Worm (Caenorhabditis elegans) whole organism, early embryonic: ENCODE measurements around the gene Y50E8A.12.
"Not testable (repeated sequence)": the region's sequence is repeated elsewhere in the genome, so short reads cannot be mapped to it uniquely, and the experiment has no call there.

ENCODE experiments used
- B0310.2 ChIP-seq: sonication (generic microtip); optimal IDR thresholded peaks from 2 replicates; lab custom pipeline; 2016; ENCODE audit warnings: mild to moderate bottlenecking, missing genetic modification characterization, missing compliant biosample characterization
- F13C5.2 ChIP-seq: sonication (generic microtip); optimal IDR thresholded peaks from 2 replicates; lab custom pipeline; 2017; ENCODE audit warnings: mild to moderate bottlenecking, missing genetic modification characterization, inconsistent platforms, missing compliant biosample characterization
- aly-1 ChIP-seq: sonication (generic microtip); optimal IDR thresholded peaks from 2 replicates; lab custom pipeline; 2016; ENCODE audit warnings: missing genetic modification characterization, missing compliant biosample characterization
- ama-1 ChIP-seq: fragments of 150-350 bp; optimal IDR thresholded peaks from 2 replicates; lab custom pipeline; 2014
- ceh-13 ChIP-seq: fragments of 200-800 bp; sonication (Bioruptor generic); optimal IDR thresholded peaks from 2 replicates; lab custom pipeline; 2018; ENCODE audit warnings: mild to moderate bottlenecking, missing genetic modification characterization, missing compliant biosample characterization
- ceh-36 ChIP-seq: sonication (generic microtip); optimal IDR thresholded peaks from 2 replicates; lab custom pipeline; 2016; ENCODE audit warnings: missing genetic modification characterization, inconsistent platforms, missing compliant biosample characterization
- ets-7 ChIP-seq: sonication (generic microtip); optimal IDR thresholded peaks from 2 replicates; lab custom pipeline; 2016; ENCODE audit warnings: missing genotype, missing genetic modification characterization, missing compliant biosample characterization
- flt-1 ChIP-seq: fragments of 200-800 bp; sonication (Bioruptor generic); IDR thresholded peaks from 2 replicates; pipeline ENCODE4 v1.3.6; 2022; ENCODE audit warnings: missing genetic modification characterization, missing compliant biosample characterization
- hmbx-1 ChIP-seq: sonication (generic microtip); optimal IDR thresholded peaks from 2 replicates; lab custom pipeline; 2016; ENCODE audit warnings: mild to moderate bottlenecking, missing genetic modification characterization, missing compliant biosample characterization
- hmg-4 ChIP-seq: fragments of 200-800 bp; sonication (Bioruptor generic); optimal IDR thresholded peaks from 2 replicates; lab custom pipeline; 2018; ENCODE audit warnings: mild to moderate bottlenecking, missing genetic modification characterization, missing compliant biosample characterization
- hnd-1 ChIP-seq: sonication (generic microtip); optimal IDR thresholded peaks from 2 replicates; lab custom pipeline; 2016; ENCODE audit warnings: missing genetic modification characterization, missing compliant biosample characterization
- pes-1 ChIP-seq: fragments of 200-800 bp; sonication (Bioruptor generic); IDR thresholded peaks from 2 replicates; pipeline ENCODE4 v1.3.6; 2022; ENCODE audit warnings: missing genetic modification reagents, missing genetic modification characterization, missing compliant biosample characterization
- scrt-1 ChIP-seq: fragments of 200-800 bp; sonication (Bioruptor generic); IDR thresholded peaks from 2 replicates; pipeline ENCODE4 v1.3.6; 2022; ENCODE audit warnings: missing genetic modification characterization, missing compliant biosample characterization
- sea-1 ChIP-seq: fragments of 200-800 bp; sonication (Bioruptor generic); conservative IDR thresholded peaks from 2 replicates; pipeline ENCODE4 v1.3.6; 2022; ENCODE audit warnings: missing genetic modification characterization, missing compliant biosample characterization
- tbx-11 ChIP-seq: fragments of 200-800 bp; sonication (Bioruptor generic); IDR thresholded peaks from 2 replicates; pipeline ENCODE4 v1.3.6; 2022; ENCODE audit warnings: missing genetic modification characterization, missing compliant biosample characterization
- tbx-37 ChIP-seq: fragments of 200-800 bp; sonication (Bioruptor generic); conservative IDR thresholded peaks from 2 replicates; pipeline ENCODE4 v1.3.6; 2022; ENCODE audit warnings: missing genetic modification reagents, missing genetic modification characterization, missing compliant biosample characterization
- tra-4 ChIP-seq: sonication (generic microtip); optimal IDR thresholded peaks from 2 replicates; lab custom pipeline; 2017; ENCODE audit warnings: missing genetic modification characterization, missing compliant biosample characterization

The Y50E8A.12 gene

ce11 chrV:14762563-14762962, 21.4 kb downstream of the Y50E8A.12 start:
- TF ChIP-seq hmbx-1 (tag; lab: Kevin White, UChicago): no peak

ce11 chrV:14750357-14750756, 33.7 kb downstream of the Y50E8A.12 start, which contains the start of gene nspa-10:
TSS of gene nspa-10 (minus strand) at chrV:14750457.
- not testable (repeated sequence) for TF ChIP-seq F13C5.2 (tag; lab: Kevin White, UChicago); hnd-1 (tag; lab: Kevin White, UChicago); tbx-37

- TF ChIP-seq scrt-1 (GFP tag; lab: Robert Waterston, UW) (no peak), aly-1 (tag; lab: Kevin White, UChicago) (no peak), pes-1 (GFP tag; lab: Robert Waterston, UW) (no peak), sea-1 (GFP tag; lab: Robert Waterston, UW) (no peak), ceh-36 (tag; lab: Kevin White, UChicago) (no peak), F13C5.2 (tag; lab: Kevin White, UChicago) (no peak), tbx-11 (GFP tag; lab: Robert Waterston, UW) (no peak), hmbx-1 (tag; lab: Kevin White, UChicago) (no peak), hmg-4 (no peak), B0310.2 (tag; lab: Kevin White, UChicago) (no peak), hnd-1 (tag; lab: Kevin White, UChicago) (no peak), flt-1 (no peak), tbx-37 (no peak)
Measured at ce11 chrV:14748608-14749137, 35.3 kb downstream of the Y50E8A.12 start, which contains the start of the genes lipl-8 and Y50E8A.22. TSS of gene lipl-8 (minus strand) at chrV:14748708. TSS of gene Y50E8A.22 (minus strand) at chrV:14749087.

- no peak for TF ChIP-seq flt-1
- TF ChIP-seq aly-1 (tag; lab: Kevin White, UChicago): no peak
- no peak for TF ChIP-seq F13C5.2 (tag; lab: Kevin White, UChicago)
- TF ChIP-seq pes-1 (GFP tag; lab: Robert Waterston, UW): no peak
- no peak for TF ChIP-seq ceh-13 (GFP tag; lab: Kevin White, UChicago)
- no peak for TF ChIP-seq hmbx-1 (tag; lab: Kevin White, UChicago)
- TF ChIP-seq tra-4 (tag; lab: Kevin White, UChicago): no peak
- no peak for TF ChIP-seq hmg-4
- TF ChIP-seq ceh-36 (tag; lab: Kevin White, UChicago): no peak
- no peak for TF ChIP-seq B0310.2 (tag; lab: Kevin White, UChicago)
- no peak for TF ChIP-seq scrt-1 (GFP tag; lab: Robert Waterston, UW)
- no peak for TF ChIP-seq tbx-37
- no peak for TF ChIP-seq ets-7 (tag; lab: Kevin White, UChicago)
- no peak for TF ChIP-seq hnd-1 (tag; lab: Kevin White, UChicago)
- no peak for TF ChIP-seq tbx-11 (GFP tag; lab: Robert Waterston, UW)
- no peak for TF ChIP-seq ama-1 (lab: Kevin White, UChicago)
- TF ChIP-seq sea-1 (GFP tag; lab: Robert Waterston, UW): no peak
Measured at ce11 chrV:14746975-14747374, 37.0 kb downstream of the Y50E8A.12 start.

- no peak for TF ChIP-seq tbx-37
- TF ChIP-seq hmbx-1 (tag; lab: Kevin White, UChicago): no peak
- TF ChIP-seq ceh-36 (tag; lab: Kevin White, UChicago): no peak
- TF ChIP-seq aly-1 (tag; lab: Kevin White, UChicago): no peak
- TF ChIP-seq sea-1 (GFP tag; lab: Robert Waterston, UW): no peak
- TF ChIP-seq pes-1 (GFP tag; lab: Robert Waterston, UW): no peak
- TF ChIP-seq ets-7 (tag; lab: Kevin White, UChicago): no peak
- no peak for TF ChIP-seq F13C5.2 (tag; lab: Kevin White, UChicago)
- TF ChIP-seq ama-1 (lab: Kevin White, UChicago): no peak
- TF ChIP-seq scrt-1 (GFP tag; lab: Robert Waterston, UW): no peak
- TF ChIP-seq flt-1: no peak
- TF ChIP-seq hnd-1 (tag; lab: Kevin White, UChicago): no peak
Measured at ce11 chrV:14744824-14745223, 39.2 kb downstream of the Y50E8A.12 start.

ce11 chrV:14741233-14741632, 42.8 kb downstream of the Y50E8A.12 start, which contains the start of gene Y50E8A.6:
TSS of gene Y50E8A.6 (minus strand) at chrV:14741333.
- TF ChIP-seq scrt-1 (GFP tag; lab: Robert Waterston, UW) (no peak), tbx-37 (no peak), hnd-1 (tag; lab: Kevin White, UChicago) (no peak), hmbx-1 (tag; lab: Kevin White, UChicago) (no peak), flt-1 (no peak), ama-1 (lab: Kevin White, UChicago) (no peak), ceh-13 (GFP tag; lab: Kevin White, UChicago) (no peak), B0310.2 (tag; lab: Kevin White, UChicago) (no peak), tbx-11 (GFP tag; lab: Robert Waterston, UW) (no peak), F13C5.2 (tag; lab: Kevin White, UChicago) (no peak), aly-1 (tag; lab: Kevin White, UChicago) (no peak), sea-1 (GFP tag; lab: Robert Waterston, UW) (no peak)

- TF ChIP-seq tbx-37: no peak
- TF ChIP-seq tbx-11 (GFP tag; lab: Robert Waterston, UW): no peak
- no peak for TF ChIP-seq pes-1 (GFP tag; lab: Robert Waterston, UW)
- no peak for TF ChIP-seq sea-1 (GFP tag; lab: Robert Waterston, UW)
- TF ChIP-seq ceh-13 (GFP tag; lab: Kevin White, UChicago): no peak
- TF ChIP-seq ama-1 (lab: Kevin White, UChicago): no peak
- no peak for TF ChIP-seq scrt-1 (GFP tag; lab: Robert Waterston, UW)
- no peak for TF ChIP-seq hmbx-1 (tag; lab: Kevin White, UChicago)
- no peak for TF ChIP-seq B0310.2 (tag; lab: Kevin White, UChicago)
- no peak for TF ChIP-seq F13C5.2 (tag; lab: Kevin White, UChicago)
- no peak for TF ChIP-seq flt-1
- TF ChIP-seq tra-4 (tag; lab: Kevin White, UChicago): no peak
- TF ChIP-seq aly-1 (tag; lab: Kevin White, UChicago): no peak
- no peak for TF ChIP-seq hnd-1 (tag; lab: Kevin White, UChicago)
- no peak for TF ChIP-seq hmg-4
- no peak for TF ChIP-seq ets-7 (tag; lab: Kevin White, UChicago)
- no peak for TF ChIP-seq ceh-36 (tag; lab: Kevin White, UChicago)
Measured at ce11 chrV:14736851-14737250, 47.2 kb downstream of the Y50E8A.12 start, which contains the start of gene Y50E8A.5. TSS of gene Y50E8A.5 (minus strand) at chrV:14736951.
